Fruit fly (Drosophila melanogaster) whole organism, embryonic: ENCODE data around the gene CG16717.

ENCODE experiments used
- Awh ChIP-seq: fragments of 200-800 bp; sonication (Bioruptor generic); IDR thresholded peaks from 2 replicates; pipeline ENCODE4, ENCODE4 v1.3.6; 2022; ENCODE audit warnings: missing biosample characterization, missing genetic modification characterization
- Blimp-1 ChIP-seq: fragments of 200-800 bp; sonication (Bioruptor generic); optimal IDR thresholded peaks from 3 replicates; lab custom pipeline; 2018; ENCODE audit warnings: missing biosample characterization, missing genetic modification characterization, mild to moderate bottlenecking, moderate library complexity, missing genetic modification reagents
- BtbVII ChIP-seq: fragments of 200-800 bp; sonication (Bioruptor generic); optimal IDR thresholded peaks from 3 replicates; lab custom pipeline; 2017; ENCODE audit warnings: missing biosample characterization, mild to moderate bottlenecking, missing genetic modification characterization
- CG10462 ChIP-seq: fragments of 200-800 bp; sonication (Bioruptor generic); optimal IDR thresholded peaks from 2 replicates; lab custom pipeline; 2016; ENCODE audit warnings: missing biosample characterization, missing genetic modification characterization
- CG11093 ChIP-seq: fragments of 200-800 bp; sonication (Bioruptor generic); IDR thresholded peaks from 3 replicates; pipeline ENCODE4 v1.3.6; 2022; ENCODE audit warnings: missing biosample characterization, missing genetic modification characterization
- CG11398 ChIP-seq: fragments of 200-800 bp; sonication (Bioruptor generic); optimal IDR thresholded peaks from 2 replicates; lab custom pipeline; 2016; ENCODE audit warnings: missing biosample characterization, missing genetic modification characterization
- CG12155 ChIP-seq: fragments of 200-800 bp; sonication (Bioruptor generic); optimal IDR thresholded peaks from 3 replicates; lab custom pipeline; 2016; ENCODE audit warnings: missing biosample characterization, missing genetic modification characterization
- CG13296 ChIP-seq: fragments of 200-800 bp; sonication (Bioruptor generic); optimal IDR thresholded peaks from 3 replicates; lab custom pipeline; 2018; ENCODE audit warnings: missing biosample characterization, mild to moderate bottlenecking, missing genetic modification characterization
- CG13775 ChIP-seq: fragments of 200-800 bp; sonication (Bioruptor generic); optimal IDR thresholded peaks from 3 replicates; lab custom pipeline; 2017; ENCODE audit warnings: missing biosample characterization, mild to moderate bottlenecking, missing genetic modification characterization
- CG14965 ChIP-seq: fragments of 200-800 bp; sonication (Bioruptor generic); optimal IDR thresholded peaks from 2 replicates; lab custom pipeline; 2016; ENCODE audit warnings: missing biosample characterization, missing genetic modification characterization, borderline replicate concordance
- CG1529 ChIP-seq: fragments of 200-800 bp; sonication (Bioruptor generic); optimal IDR thresholded peaks from 3 replicates; lab custom pipeline; 2018; ENCODE audit warnings: missing biosample characterization, missing genetic modification characterization
- CG15479 ChIP-seq: fragments of 200-800 bp; sonication (Bioruptor generic); optimal IDR thresholded peaks from 3 replicates; lab custom pipeline; 2019; ENCODE audit warnings: missing biosample characterization, mild to moderate bottlenecking, missing genetic modification characterization, moderate library complexity
- CG1647 ChIP-seq: fragments of 200-800 bp; sonication (Bioruptor generic); optimal IDR thresholded peaks from 3 replicates; lab custom pipeline; 2016; ENCODE audit warnings: missing biosample characterization, missing genetic modification characterization
- CG17612 ChIP-seq: fragments of 200-800 bp; sonication (Bioruptor generic); IDR thresholded peaks from 2 replicates; pipeline ENCODE4 v1.3.6; 2022; ENCODE audit warnings: missing biosample characterization, missing genetic modification characterization
- CG17802 ChIP-seq: fragments of 200-800 bp; sonication (Bioruptor generic); optimal IDR thresholded peaks from 2 replicates; lab custom pipeline; 2018; ENCODE audit warnings: missing biosample characterization, mild to moderate bottlenecking, missing genetic modification characterization, moderate library complexity
- CG17829 ChIP-seq: fragments of 200-800 bp; optimal IDR thresholded peaks from 2 replicates; lab custom pipeline; 2019; ENCODE audit warnings: missing biosample characterization, mild to moderate bottlenecking, missing genetic modification characterization, moderate library complexity
- CG18476 ChIP-seq: fragments of 200-800 bp; sonication (Bioruptor generic); optimal IDR thresholded peaks from 2 replicates; lab custom pipeline; 2016; ENCODE audit warnings: missing biosample characterization, mild to moderate bottlenecking, missing genetic modification characterization
- CG3407 ChIP-seq: fragments of 200-800 bp; sonication (Bioruptor generic); optimal IDR thresholded peaks from 2 replicates; lab custom pipeline; 2018; ENCODE audit warnings: missing biosample characterization, mild to moderate bottlenecking, missing genetic modification characterization
- CG3838 ChIP-seq: fragments of 200-800 bp; sonication (Bioruptor generic); optimal IDR thresholded peaks from 3 replicates; lab custom pipeline; 2016; ENCODE audit warnings: missing biosample characterization, missing genetic modification characterization
- CG42726 ChIP-seq: fragments of 200-800 bp; sonication (Bioruptor generic); IDR thresholded peaks from 2 replicates; pipeline ENCODE4 v1.3.6; 2022; ENCODE audit warnings: missing biosample characterization, missing genetic modification characterization; ENCODE audit not compliant: partially characterized antibody
- CG4617 ChIP-seq: fragments of 200-800 bp; sonication (Bioruptor generic); optimal IDR thresholded peaks from 3 replicates; lab custom pipeline; 2016; ENCODE audit warnings: missing biosample characterization, missing genetic modification characterization, borderline replicate concordance
- CG4707 ChIP-seq: fragments of 200-800 bp; sonication (Bioruptor generic); optimal IDR thresholded peaks from 2 replicates; lab custom pipeline; 2018; ENCODE audit warnings: missing biosample characterization, mild to moderate bottlenecking, missing genetic modification characterization, moderate library complexity
- CG4854 ChIP-seq: fragments of 200-800 bp; sonication (Bioruptor generic); optimal IDR thresholded peaks from 2 replicates; lab custom pipeline; 2016; ENCODE audit warnings: missing biosample characterization, missing genetic modification characterization, inconsistent platforms
- CG8765 ChIP-seq: fragments of 200-800 bp; sonication (Bioruptor generic); IDR thresholded peaks from 2 replicates; pipeline ENCODE4 v1.3.6; 2022; ENCODE audit warnings: missing biosample characterization, missing genetic modification characterization
- Dp ChIP-seq: fragments of 200-800 bp; sonication (Bioruptor generic); optimal IDR thresholded peaks from 2 replicates; lab custom pipeline; 2018; ENCODE audit warnings: missing biosample characterization, mild to moderate bottlenecking, missing genetic modification characterization, moderate library complexity
- Elba2 ChIP-seq: fragments of 200-800 bp; sonication (Bioruptor generic); optimal IDR thresholded peaks from 3 replicates; lab custom pipeline; 2016; ENCODE audit warnings: missing biosample characterization, missing genetic modification characterization
- Ets97D ChIP-seq: fragments of 200-800 bp; sonication (Bioruptor generic); optimal IDR thresholded peaks from 3 replicates; lab custom pipeline; 2016; ENCODE audit warnings: missing biosample characterization, missing genetic modification characterization
- HLHmδ ChIP-seq: fragments of 200-800 bp; sonication (Bioruptor generic); optimal IDR thresholded peaks from 2 replicates; lab custom pipeline; 2018; ENCODE audit warnings: missing biosample characterization, mild to moderate bottlenecking, missing genetic modification characterization, moderate library complexity
- Nf-YB ChIP-seq: fragments of 200-800 bp; sonication (Bioruptor generic); optimal IDR thresholded peaks from 3 replicates; lab custom pipeline; 2019; ENCODE audit warnings: missing biosample characterization, mild to moderate bottlenecking, missing genetic modification characterization, moderate library complexity
- Oli ChIP-seq: fragments of 200-800 bp; sonication (Bioruptor generic); optimal IDR thresholded peaks from 2 replicates; lab custom pipeline; 2018; ENCODE audit warnings: missing biosample characterization, mild to moderate bottlenecking, missing genetic modification characterization, moderate library complexity
- Six4 ChIP-seq: fragments of 200-800 bp; sonication (Bioruptor generic); optimal IDR thresholded peaks from 2 replicates; lab custom pipeline; 2016; ENCODE audit warnings: missing biosample characterization, missing genetic modification characterization
- YL-1 ChIP-seq: fragments of 200-800 bp; sonication (Bioruptor generic); optimal IDR thresholded peaks from 3 replicates; lab custom pipeline; 2017; ENCODE audit warnings: missing biosample characterization, mild to moderate bottlenecking, missing genetic modification characterization
- ap ChIP-seq: fragments of 200-800 bp; sonication (Bioruptor generic); IDR thresholded peaks from 2 replicates; pipeline ENCODE4 v1.3.6; 2022; ENCODE audit warnings: missing biosample characterization, missing genetic modification characterization
- bab2 ChIP-seq: fragments of 200-800 bp; sonication (Bioruptor generic); optimal IDR thresholded peaks from 2 replicates; lab custom pipeline; 2016; ENCODE audit warnings: missing biosample characterization, missing genetic modification characterization
- br ChIP-seq: fragments of >200 bp; optimal IDR thresholded peaks from 2 replicates; lab custom pipeline; 2017
- chif ChIP-seq, 2 experiments: fragments of 200-800 bp; sonication (Bioruptor generic); optimal IDR thresholded peaks; 3 replicates each; lab custom pipeline; 2016; ENCODE audit warnings: missing biosample characterization in 2 of 2, missing genetic modification characterization in 2 of 2
- dmrt11E ChIP-seq: fragments of 200-800 bp; sonication (Bioruptor generic); optimal IDR thresholded peaks from 3 replicates; lab custom pipeline; 2018; ENCODE audit warnings: missing biosample characterization, mild to moderate bottlenecking, missing genetic modification characterization, moderate library complexity
- gem ChIP-seq: fragments of 200-800 bp; sonication (Bioruptor generic); optimal IDR thresholded peaks from 2 replicates; lab custom pipeline; 2019; ENCODE audit warnings: missing biosample characterization, mild to moderate bottlenecking, missing genetic modification characterization, moderate library complexity
- h ChIP-seq: fragments of >200 bp; optimal IDR thresholded peaks from 2 replicates; lab custom pipeline; 2017
- insv ChIP-seq, 2 experiments: fragments of 200-800 bp; sonication (Bioruptor generic); optimal IDR thresholded peaks; 3 replicates each; lab custom pipeline; 2016 to 2018; ENCODE audit warnings: missing biosample characterization in 2 of 2, missing genetic modification characterization in 2 of 2
- lbe ChIP-seq: fragments of 200-800 bp; sonication (Bioruptor generic); optimal IDR thresholded peaks from 2 replicates; lab custom pipeline; 2016; ENCODE audit warnings: missing biosample characterization, mild to moderate bottlenecking, missing genetic modification characterization
- pan ChIP-seq, 4 experiments: fragments of >200 bp in 3 of 4; fragments of 200-800 bp in 1 of 4; sonication (Bioruptor generic) in 1 of 4; optimal IDR thresholded peaks in 3 of 4; IDR thresholded peaks in 1 of 4; 2 replicates each; pipeline versions ENCODE4 v1.3.6 to Lab custom; 2017 to 2022; ENCODE audit warnings: missing biosample characterization in 2 of 4, missing genetic modification characterization in 2 of 4, mixed read lengths in 1 of 4
- pnt ChIP-seq: fragments of 200-800 bp; sonication (Bioruptor generic); optimal IDR thresholded peaks from 3 replicates; lab custom pipeline; 2016; ENCODE audit warnings: missing biosample characterization, missing genetic modification characterization
- pzg ChIP-seq: fragments of 200-800 bp; sonication (Bioruptor generic); optimal IDR thresholded peaks from 3 replicates; lab custom pipeline; 2018; ENCODE audit warnings: missing biosample characterization, mild to moderate bottlenecking, missing genetic modification characterization, moderate library complexity
- row ChIP-seq: fragments of 200-800 bp; sonication (Bioruptor generic); IDR thresholded peaks from 3 replicates; pipeline ENCODE4 v1.3.6; 2022; ENCODE audit warnings: missing biosample characterization, missing genetic modification characterization
- sima ChIP-seq: fragments of 200-800 bp; sonication (Bioruptor generic); optimal IDR thresholded peaks from 2 replicates; lab custom pipeline; 2016; ENCODE audit warnings: missing biosample characterization, missing genetic modification characterization
- sisA ChIP-seq: fragments of 200-800 bp; sonication (Bioruptor generic); IDR thresholded peaks from 2 replicates; pipeline ENCODE4 v1.3.6; 2022; ENCODE audit warnings: missing biosample characterization, missing genetic modification characterization
- so ChIP-seq: fragments of 200-800 bp; sonication (Bioruptor generic); IDR thresholded peaks from 3 replicates; pipeline ENCODE4 v1.3.6; 2022; ENCODE audit warnings: missing biosample characterization, missing genetic modification characterization
- tio ChIP-seq: fragments of 200-800 bp; sonication (Bioruptor generic); optimal IDR thresholded peaks from 2 replicates; lab custom pipeline; 2017; ENCODE audit warnings: missing biosample characterization, missing genetic modification characterization, inconsistent platforms
- toy ChIP-seq: fragments of 200-800 bp; sonication (Bioruptor generic); IDR thresholded peaks from 2 replicates; pipeline ENCODE4 v1.3.6; 2022; ENCODE audit warnings: missing biosample characterization, missing genetic modification characterization
- zfh1 ChIP-seq: fragments of 200-800 bp; sonication (Bioruptor generic); IDR thresholded peaks from 3 replicates; pipeline ENCODE4 v1.3.6; 2022; ENCODE audit warnings: missing biosample characterization, missing genetic modification characterization

CG16717 gene

DNA sequence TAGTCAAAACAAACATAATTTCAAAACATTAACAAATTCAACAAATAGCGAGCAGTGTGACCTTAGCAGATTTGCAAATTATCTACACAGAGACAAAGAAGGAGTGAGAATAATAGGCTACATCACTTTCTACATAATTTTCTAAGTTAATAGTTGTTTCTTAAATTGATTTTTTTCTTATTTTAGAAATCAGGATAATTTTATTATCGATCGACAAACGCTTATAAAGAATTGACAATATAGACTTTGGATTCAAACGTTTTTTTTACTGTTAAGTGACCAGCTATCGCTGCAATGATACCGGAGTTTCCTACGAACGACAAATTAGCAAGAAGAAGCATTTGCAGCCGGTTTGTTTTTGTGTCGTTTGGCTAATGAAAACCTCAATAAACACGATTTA, 44.1 kb downstream of the CG16717 start, which contains the start of the genes nbs and defl (continued):
- TF ChIP-seq pnt (GFP tag; lab: Kevin White, UChicago) (peak; percentile 61), Oli (tag; lab: Kevin White, UChicago) (peak; percentile 44), CG10462 (GFP tag; lab: Kevin White, UChicago) (peak; percentile 9), CG8765 (GFP tag; lab: Robert Waterston, UW) (peak; percentile 65), CG3407 (GFP tag; lab: Kevin White, UChicago) (no peak), zfh1 (peak; percentile 69; the same call in 2 of the 3 replicates), BtbVII (GFP tag; lab: Kevin White, UChicago) (no peak), CG13296 (GFP tag; lab: Kevin White, UChicago) (peak; percentile 49), HLHmδ (GFP tag; lab: Kevin White, UChicago) (no peak), so (GFP tag; lab: Robert Waterston, UW) (no peak; the same call in 2 of the 3 replicates), CG1529 (no peak), CG1647 (peak; percentile 31), CG4854 (GFP tag; lab: Kevin White, UChicago) (peak; percentile 48), Ets97D (GFP tag; lab: Kevin White, UChicago) (peak; percentile 48), CG12155 (peak; percentile 69), toy (GFP tag; lab: Robert Waterston, UW) (no peak), CG13775 (GFP tag; lab: Kevin White, UChicago) (peak; percentile 39), CG4617 (peak; percentile 75), Elba2 (GFP tag; lab: Kevin White, UChicago) (no peak), CG17612 (no peak), pzg (GFP tag; lab: Kevin White, UChicago) (peak; percentile 47), CG11398 (GFP tag; lab: Kevin White, UChicago) (no peak), dmrt11E (tag; lab: Kevin White, UChicago) (peak; percentile 53), sisA (GFP tag; lab: Robert Waterston, UW) (peak; percentile 78), CG3838 (GFP tag; lab: Kevin White, UChicago) (peak; percentile 40), CG17829 (tag; lab: Kevin White, UChicago) (peak; percentile 73), Awh (no peak; the same call in 1 of the 2 replicates), row (peak; percentile 96), Six4 (GFP tag; lab: Kevin White, UChicago) (peak; percentile 12), Nf-YB (no peak), CG17802 (tag; lab: Kevin White, UChicago) (no peak), bab2 (GFP tag; lab: Kevin White, UChicago) (peak; percentile 68), h (lab: Kevin White, UChicago) (no peak), YL-1 (GFP tag; lab: Kevin White, UChicago) (no peak), lbe (peak; percentile 66), gem (tag; lab: Kevin White, UChicago) (no peak), Dp (GFP tag; lab: Kevin White, UChicago) (peak; percentile 33), Blimp-1 (GFP tag; lab: Kevin White, UChicago) (no peak), CG15479 (GFP tag; lab: Kevin White, UChicago) (no peak), tio (GFP tag; lab: Kevin White, UChicago) (no peak), CG18476 (GFP tag; lab: Kevin White, UChicago) (peak; percentile 60), chif (GFP tag; optimal IDR thresholded peaks at IDR 0.05; lab: Kevin White, UChicago) (peak; percentile 52 to 69), CG14965 (GFP tag; lab: Kevin White, UChicago) (no peak), CG4707 (GFP tag; lab: Kevin White, UChicago) (no peak), CG42726 (GFP tag; lab: Robert Waterston, UW) (no peak), CG11093 (GFP tag; lab: Robert Waterston, UW) (peak; percentile 66; the same call in 1 of the 3 replicates), br (lab: Kevin White, UChicago) (no peak), ap (GFP tag; lab: Robert Waterston, UW) (no peak), insv (GFP tag; optimal IDR thresholded peaks at IDR 0.05; lab: Kevin White, UChicago) (peak in 1 of 2 experiments; percentile 11), pan (optimal IDR thresholded peaks at IDR 0.05; lab: Kevin White, UChicago) (no peak), pan (GFP tag; optimal IDR thresholded peaks at IDR 0.05 in 1 of 2, IDR thresholded peaks at IDR 0.05 in 1 of 2) (peak in 1 of 2 experiments; percentile 79), sima (no peak)
